Fruit fly (Drosophila melanogaster) whole organism, embryonic: ENCODE results near the gene CG17127.

Experiments used
- Abd-B ChIP-seq: fragments of 200-800 bp; sonication (Bioruptor generic); optimal IDR thresholded peaks from 2 replicates; lab custom pipeline; 2018; ENCODE audit warnings: missing biosample characterization, mild to moderate bottlenecking, missing genetic modification characterization, moderate library complexity
- Awh ChIP-seq: fragments of 200-800 bp; sonication (Bioruptor generic); IDR thresholded peaks from 2 replicates; pipeline ENCODE4, ENCODE4 v1.3.6; 2022; ENCODE audit warnings: missing biosample characterization, missing genetic modification characterization
- CG1024 ChIP-seq: fragments of 200-800 bp; sonication (Bioruptor generic); IDR thresholded peaks from 2 replicates; pipeline ENCODE4 v1.3.6; 2022; ENCODE audit warnings: missing biosample characterization, missing genetic modification characterization
- CG11085 ChIP-seq: fragments of 200-800 bp; sonication (Bioruptor generic); IDR thresholded peaks from 2 replicates; pipeline ENCODE4 v1.3.6; 2022; ENCODE audit warnings: missing biosample characterization, missing genetic modification characterization
- CG11456 ChIP-seq: fragments of 200-800 bp; sonication (Bioruptor generic); IDR thresholded peaks from 3 replicates; pipeline ENCODE4 v1.3.6; 2022; ENCODE audit warnings: missing biosample characterization, missing genetic modification characterization
- CG12299 ChIP-seq: fragments of 200-800 bp; sonication (Bioruptor generic); optimal IDR thresholded peaks from 2 replicates; lab custom pipeline; 2018; ENCODE audit warnings: missing biosample characterization, mild to moderate bottlenecking, missing genetic modification characterization
- CG12659 ChIP-seq: fragments of 200-800 bp; sonication (Bioruptor generic); optimal IDR thresholded peaks from 3 replicates; lab custom pipeline; 2017; ENCODE audit warnings: mild to moderate bottlenecking, missing biosample characterization, missing genetic modification reagents, missing genetic modification characterization
- CG13296 ChIP-seq: fragments of 200-800 bp; sonication (Bioruptor generic); optimal IDR thresholded peaks from 3 replicates; lab custom pipeline; 2018; ENCODE audit warnings: missing biosample characterization, mild to moderate bottlenecking, missing genetic modification characterization
- CG14860 ChIP-seq: fragments of 200-800 bp; sonication (Bioruptor generic); IDR thresholded peaks from 3 replicates; pipeline ENCODE4 v1.3.6; 2022; ENCODE audit warnings: missing biosample characterization, missing genetic modification characterization; ENCODE audit not compliant: partially characterized antibody
- CG15479 ChIP-seq: fragments of 200-800 bp; sonication (Bioruptor generic); optimal IDR thresholded peaks from 3 replicates; lab custom pipeline; 2019; ENCODE audit warnings: missing biosample characterization, mild to moderate bottlenecking, missing genetic modification characterization, moderate library complexity
- CG1603 ChIP-seq: fragments of 200-800 bp; sonication (Bioruptor generic); optimal IDR thresholded peaks from 2 replicates; lab custom pipeline; 2019; ENCODE audit warnings: missing biosample characterization, mild to moderate bottlenecking, missing genetic modification characterization, moderate library complexity
- CG16813 ChIP-seq: fragments of 200-800 bp; sonication (Bioruptor generic); IDR thresholded peaks from 3 replicates; pipeline ENCODE4 v1.3.6; 2022; ENCODE audit warnings: missing biosample characterization, missing genetic modification characterization; ENCODE audit not compliant: partially characterized antibody
- CG17829 ChIP-seq: fragments of 200-800 bp; optimal IDR thresholded peaks from 2 replicates; lab custom pipeline; 2019; ENCODE audit warnings: missing biosample characterization, mild to moderate bottlenecking, missing genetic modification characterization, moderate library complexity
- CG1792 ChIP-seq: fragments of 200-800 bp; sonication (Bioruptor generic); optimal IDR thresholded peaks from 2 replicates; lab custom pipeline; 2016; ENCODE audit warnings: missing biosample characterization, missing genetic modification characterization
- CG2129 ChIP-seq: fragments of 200-800 bp; sonication (Bioruptor generic); IDR thresholded peaks from 2 replicates; pipeline ENCODE4 v1.3.6; 2022; ENCODE audit warnings: missing biosample characterization, missing genetic modification characterization; ENCODE audit not compliant: partially characterized antibody
- CG33557 ChIP-seq: fragments of 200-800 bp; sonication (Bioruptor generic); optimal IDR thresholded peaks from 2 replicates; lab custom pipeline; 2019; ENCODE audit warnings: missing biosample characterization, mild to moderate bottlenecking, missing genetic modification characterization, moderate library complexity
- CG3847 ChIP-seq: fragments of 200-800 bp; sonication (Bioruptor generic); IDR thresholded peaks from 2 replicates; pipeline ENCODE4 v1.3.6; 2022; ENCODE audit warnings: missing biosample characterization, missing genetic modification characterization
- CG4328 ChIP-seq: fragments of 200-800 bp; sonication (Bioruptor generic); optimal IDR thresholded peaks from 3 replicates; lab custom pipeline; 2017; ENCODE audit warnings: missing biosample characterization, missing genetic modification reagents, missing genetic modification characterization
- CG4360 ChIP-seq: fragments of 200-800 bp; sonication (Bioruptor generic); IDR thresholded peaks from 2 replicates; pipeline ENCODE4 v1.3.6; 2022; ENCODE audit warnings: missing biosample characterization, missing genetic modification characterization
- CG4404 ChIP-seq: fragments of 200-800 bp; sonication (Bioruptor generic); IDR thresholded peaks from 2 replicates; pipeline ENCODE4 v1.3.6; 2022; ENCODE audit warnings: missing biosample characterization, missing genetic modification characterization
- CG4424 ChIP-seq: fragments of 200-800 bp; sonication (Bioruptor generic); optimal IDR thresholded peaks from 3 replicates; lab custom pipeline; 2016; ENCODE audit warnings: missing biosample characterization, missing genetic modification characterization
- CG4820 ChIP-seq: fragments of 200-800 bp; sonication (Bioruptor generic); optimal IDR thresholded peaks from 3 replicates; lab custom pipeline; 2016; ENCODE audit warnings: missing biosample characterization, missing genetic modification characterization
- CG7786 ChIP-seq: fragments of 200-800 bp; sonication (Bioruptor generic); optimal IDR thresholded peaks from 2 replicates; lab custom pipeline; 2016; ENCODE audit warnings: missing biosample characterization, missing genetic modification characterization
- CG9876 ChIP-seq: fragments of 200-800 bp; sonication (Bioruptor generic); optimal IDR thresholded peaks from 2 replicates; lab custom pipeline; 2016; ENCODE audit warnings: missing biosample characterization, missing genetic modification characterization
- Dfd ChIP-seq, 2 experiments: fragments of >200 bp; optimal IDR thresholded peaks; 2 replicates each; lab custom pipeline; 2017; ENCODE audit warnings: missing biosample characterization in 2 of 2, missing genetic modification characterization in 2 of 2
- Dip2 ChIP-seq: fragments of 200-800 bp; sonication (Bioruptor generic); IDR thresholded peaks from 2 replicates; pipeline ENCODE4 v1.3.6; 2022; ENCODE audit warnings: missing biosample characterization, missing genetic modification characterization
- E2f1 ChIP-seq: fragments of 200-800 bp; sonication (Bioruptor generic); IDR thresholded peaks from 2 replicates; pipeline ENCODE4 v1.3.6; 2022; ENCODE audit warnings: missing biosample characterization, missing genetic modification characterization
- E2f2 ChIP-seq: fragments of 200-800 bp; sonication (Bioruptor generic); IDR thresholded peaks from 2 replicates; pipeline ENCODE4 v1.3.6; 2022; ENCODE audit warnings: missing biosample characterization, missing genetic modification characterization
- Kr ChIP-seq: fragments of 200-800 bp; sonication (Bioruptor generic); optimal IDR thresholded peaks from 2 replicates; lab custom pipeline; 2017; ENCODE audit warnings: missing biosample characterization, mild to moderate bottlenecking, missing genetic modification characterization
- NC2α ChIP-seq: fragments of 200-800 bp; sonication (Bioruptor generic); optimal IDR thresholded peaks from 2 replicates; lab custom pipeline; 2016; ENCODE audit warnings: missing biosample characterization, missing genetic modification characterization
- Pdp1 ChIP-seq, 2 experiments: fragments of 200-800 bp; sonication (Bioruptor generic); optimal IDR thresholded peaks; 3 replicates each; lab custom pipeline; 2016; ENCODE audit warnings: missing biosample characterization in 2 of 2, missing genetic modification characterization in 2 of 2, mild to moderate bottlenecking in 1 of 2, moderate library complexity in 1 of 2
- Poxn ChIP-seq: fragments of 200-800 bp; sonication (Bioruptor generic); IDR thresholded peaks from 2 replicates; pipeline ENCODE4 v1.3.6; 2022; ENCODE audit warnings: missing biosample characterization, missing genetic modification characterization
- Sin3A ChIP-seq: fragments of >200 bp; optimal IDR thresholded peaks from 2 replicates; lab custom pipeline; 2018
- Stat92E ChIP-seq, 3 experiments: fragments of >200 bp in 2 of 3; fragments of 200-800 bp in 1 of 3; sonication (Bioruptor generic) in 1 of 3; optimal IDR thresholded peaks; 2 replicates each; lab custom pipeline; 2017 to 2019; ENCODE audit warnings: missing biosample characterization in 3 of 3, missing genetic modification characterization in 3 of 3, mild to moderate bottlenecking in 1 of 3, moderate library complexity in 1 of 3
- Xrp1 ChIP-seq: fragments of 200-800 bp; sonication (Bioruptor generic); IDR thresholded peaks from 2 replicates; pipeline ENCODE4 v1.3.6; 2022; ENCODE audit warnings: missing biosample characterization, missing genetic modification characterization
- ara ChIP-seq: fragments of 200-800 bp; sonication (Bioruptor generic); IDR thresholded peaks from 2 replicates; pipeline ENCODE4 v1.3.6; 2022; ENCODE audit warnings: missing biosample characterization, missing genetic modification characterization
- ash1 ChIP-seq: fragments of 200-800 bp; sonication (Bioruptor generic); optimal IDR thresholded peaks from 2 replicates; lab custom pipeline; 2018; ENCODE audit warnings: missing biosample characterization, mild to moderate bottlenecking, missing genetic modification characterization
- cas ChIP-seq: fragments of 200-800 bp; sonication (Bioruptor generic); IDR thresholded peaks from 2 replicates; pipeline ENCODE4 v1.3.6; 2022; ENCODE audit warnings: missing biosample characterization, missing genetic modification characterization
- da ChIP-seq: fragments of 200-800 bp; sonication (Bioruptor generic); optimal IDR thresholded peaks from 2 replicates; lab custom pipeline; 2016; ENCODE audit warnings: missing biosample characterization, missing genetic modification characterization
- en ChIP-seq: fragments of 200-800 bp; sonication (Bioruptor generic); optimal IDR thresholded peaks from 2 replicates; lab custom pipeline; 2016; ENCODE audit warnings: missing biosample characterization, missing genetic modification characterization
- ewg ChIP-seq: fragments of 200-800 bp; sonication (Bioruptor generic); optimal IDR thresholded peaks from 3 replicates; lab custom pipeline; 2017; ENCODE audit warnings: mild to moderate bottlenecking, missing biosample characterization, missing genetic modification reagents, missing genetic modification characterization
- fd102C ChIP-seq: fragments of 200-800 bp; sonication (Bioruptor generic); optimal IDR thresholded peaks from 2 replicates; lab custom pipeline; 2018; ENCODE audit warnings: missing biosample characterization, mild to moderate bottlenecking, missing genetic modification characterization, moderate library complexity
- ftz-f1 ChIP-seq: fragments of 200-800 bp; sonication (Bioruptor generic); optimal IDR thresholded peaks from 2 replicates; lab custom pipeline; 2016; ENCODE audit warnings: missing biosample characterization, missing genetic modification characterization
- gfzf ChIP-seq: fragments of 200-800 bp; sonication (Bioruptor generic); optimal IDR thresholded peaks from 2 replicates; lab custom pipeline; 2016; ENCODE audit warnings: missing biosample characterization, mild to moderate bottlenecking, missing genetic modification characterization, moderate library complexity
- h ChIP-seq: fragments of >200 bp; optimal IDR thresholded peaks from 2 replicates; lab custom pipeline; 2017
- inv ChIP-seq: fragments of 200-800 bp; sonication (Bioruptor generic); IDR thresholded peaks from 2 replicates; pipeline ENCODE4 v1.3.6; 2022; ENCODE audit warnings: missing biosample characterization, missing genetic modification characterization; ENCODE audit not compliant: partially characterized antibody
- nerfin-1 ChIP-seq: fragments of 200-800 bp; sonication (Bioruptor generic); optimal IDR thresholded peaks from 3 replicates; lab custom pipeline; 2019; ENCODE audit warnings: missing biosample characterization, mild to moderate bottlenecking, missing genetic modification characterization, moderate library complexity
- org-1 ChIP-seq: fragments of 200-800 bp; sonication (Bioruptor generic); optimal IDR thresholded peaks from 2 replicates; lab custom pipeline; 2017; ENCODE audit warnings: missing biosample characterization, missing genetic modification characterization
- p53 ChIP-seq: fragments of 200-800 bp; sonication (Bioruptor generic); optimal IDR thresholded peaks from 2 replicates; lab custom pipeline; 2016; ENCODE audit warnings: missing biosample characterization, missing genetic modification characterization
- pum ChIP-seq: fragments of 200-800 bp; sonication (Bioruptor generic); optimal IDR thresholded peaks from 2 replicates; lab custom pipeline; 2016; ENCODE audit warnings: missing biosample characterization, missing genetic modification characterization
- repo ChIP-seq: fragments of 200-800 bp; sonication (Bioruptor generic); optimal IDR thresholded peaks from 2 replicates; lab custom pipeline; 2016; ENCODE audit warnings: missing biosample characterization, missing genetic modification characterization
- ttk ChIP-seq: fragments of 200-800 bp; sonication (Bioruptor generic); IDR thresholded peaks from 2 replicates; pipeline ENCODE4 v2.1.2; 2022; ENCODE audit warnings: missing biosample characterization, missing genetic modification characterization
- zen ChIP-seq: fragments of 200-800 bp; sonication (Bioruptor generic); optimal IDR thresholded peaks from 3 replicates; lab custom pipeline; 2018; ENCODE audit warnings: missing biosample characterization, mild to moderate bottlenecking, missing genetic modification characterization, moderate library complexity

The CG17127 gene

dm6 chr2L:10743714-10744113, 27.0 kb upstream of the CG17127 start, which contains the start of gene CG6729:
Gene CG6729, minus strand, starts transcription at chr2L:10743935.
- TF ChIP-seq org-1 (GFP tag; lab: Kevin White, UChicago) = no peak
- TF ChIP-seq CG3847 = 0 out of 2 replicates have a peak, but pooled peaks have one; percentile 6
- TF ChIP-seq CG33557 (GFP tag; lab: Kevin White, UChicago) = no peak
- TF ChIP-seq Dfd (GFP tag; optimal IDR thresholded peaks at IDR 0.05; lab: Kevin White, UChicago) = no peak
- no peak for TF ChIP-seq E2f1 (GFP tag; lab: Robert Waterston, UW)
- TF ChIP-seq Poxn (GFP tag; lab: Robert Waterston, UW) = no peak
- TF ChIP-seq ttk (GFP tag; lab: Robert Waterston, UW) = no peak
- TF ChIP-seq Stat92E (GFP tag; optimal IDR thresholded peaks at IDR 0.05; lab: Kevin White, UChicago) = peak in 1 of 3 experiments; percentile 3
- TF ChIP-seq CG17829 (tag; lab: Kevin White, UChicago) = no peak
- no peak for TF ChIP-seq CG4360 (GFP tag; lab: Robert Waterston, UW)
- no peak for TF ChIP-seq ash1 (GFP tag; lab: Kevin White, UChicago)
- TF ChIP-seq CG11456 (GFP tag; lab: Robert Waterston, UW) = no peak
- TF ChIP-seq CG9876 (GFP tag; lab: Kevin White, UChicago) = no peak
- TF ChIP-seq E2f2 = peak; percentile 95
- peak; percentile 19 for TF ChIP-seq gfzf (GFP tag; lab: Kevin White, UChicago)
- TF ChIP-seq zen (tag; lab: Kevin White, UChicago) = no peak
- no peak for TF ChIP-seq Abd-B (GFP tag; lab: Kevin White, UChicago)
- TF ChIP-seq CG4404 (GFP tag; lab: Robert Waterston, UW) = no peak
- no peak for TF ChIP-seq CG12659 (GFP tag; lab: Kevin White, UChicago)
- no peak for TF ChIP-seq Pdp1 (GFP tag; optimal IDR thresholded peaks at IDR 0.05; lab: Kevin White, UChicago)
- TF ChIP-seq ara (GFP tag; lab: Robert Waterston, UW) = no peak
- TF ChIP-seq inv (GFP tag; lab: Robert Waterston, UW) = peak; percentile 29; the same call in 1 of the 2 replicates
- TF ChIP-seq h (lab: Kevin White, UChicago) = no peak
- TF ChIP-seq cas = no peak
- no peak for TF ChIP-seq repo (GFP tag; lab: Kevin White, UChicago)
- TF ChIP-seq CG4820 (GFP tag; lab: Kevin White, UChicago) = no peak
- TF ChIP-seq CG1024 (GFP tag; lab: Robert Waterston, UW) = no peak
- TF ChIP-seq CG11085 (GFP tag; lab: Robert Waterston, UW) = no peak
- TF ChIP-seq CG2129 = peak; percentile 43
- no peak for TF ChIP-seq CG7786 (GFP tag; lab: Kevin White, UChicago)
- TF ChIP-seq ftz-f1 (GFP tag; lab: Kevin White, UChicago) = no peak
- no peak for TF ChIP-seq fd102C (GFP tag; lab: Kevin White, UChicago)
- peak; percentile 66 for TF ChIP-seq CG14860 (GFP tag; lab: Robert Waterston, UW)
- peak; percentile 66 for TF ChIP-seq CG16813 (GFP tag; lab: Robert Waterston, UW)
- no peak for TF ChIP-seq Xrp1 (GFP tag; lab: Robert Waterston, UW)
- peak; percentile 26 for TF ChIP-seq Sin3A
- TF ChIP-seq pum (GFP tag; lab: Kevin White, UChicago) = no peak
- no peak for TF ChIP-seq CG12299
- no peak for TF ChIP-seq CG4328 (GFP tag; lab: Kevin White, UChicago)
- TF ChIP-seq NC2α (GFP tag; lab: Kevin White, UChicago) = no peak
- no peak for TF ChIP-seq CG15479 (GFP tag; lab: Kevin White, UChicago)
- TF ChIP-seq Dip2 (GFP tag; lab: Robert Waterston, UW) = no peak
- TF ChIP-seq en (GFP tag; lab: Kevin White, UChicago) = no peak
- TF ChIP-seq p53 (GFP tag; lab: Kevin White, UChicago) = no peak
- TF ChIP-seq da (GFP tag; lab: Kevin White, UChicago) = no peak
- no peak for TF ChIP-seq CG4424 (GFP tag; lab: Kevin White, UChicago)
- no peak for TF ChIP-seq CG1603 (tag; lab: Kevin White, UChicago)
- no peak for TF ChIP-seq CG1792 (GFP tag; lab: Kevin White, UChicago)
- no peak for TF ChIP-seq nerfin-1
- no peak for TF ChIP-seq ewg (GFP tag; lab: Kevin White, UChicago)
- no peak for TF ChIP-seq Kr (GFP tag; lab: Kevin White, UChicago)
- no peak for TF ChIP-seq Awh (GFP tag; lab: Robert Waterston, UW)
- no peak for TF ChIP-seq CG13296 (GFP tag; lab: Kevin White, UChicago)
